Worm (Caenorhabditis elegans) whole organism, L1 larva: Measurements from ENCODE around the gene K09C4.2.

Experiments
- C04F5.9 ChIP-seq: sonication (generic microtip); optimal IDR thresholded peaks from 2 replicates; lab custom pipeline; 2016; ENCODE audit warnings: missing genetic modification characterization, missing compliant biosample characterization
- aha-1 ChIP-seq: fragments of 150-350 bp; optimal IDR thresholded peaks from 2 replicates; lab custom pipeline; 2014; ENCODE audit warnings: missing biosample characterization, missing genetic modification characterization
- ceh-90 ChIP-seq: sonication (generic microtip); optimal IDR thresholded peaks from 2 replicates; lab custom pipeline; 2016; ENCODE audit warnings: missing genetic modification characterization, missing compliant biosample characterization
- ces-1 ChIP-seq: fragments of 150-350 bp; optimal IDR thresholded peaks from 2 replicates; lab custom pipeline; 2014; ENCODE audit warnings: missing biosample characterization, missing genetic modification reagents, missing genetic modification characterization
- efl-1 ChIP-seq, 4 experiments: fragments of 150-350 bp; optimal IDR thresholded peaks in 3 of 4; peaks in 1 of 4; 1 replicate in 1 of 4; 2 replicates in 3 of 4; lab custom pipeline; 2014; ENCODE audit warnings: missing biosample characterization in 2 of 4, missing genetic modification characterization in 2 of 4, missing genetic modification reagents in 2 of 4
- elt-3 ChIP-seq, 6 experiments: fragments of 150-350 bp in 1 of 6; sonication (generic microtip); optimal IDR thresholded peaks; 2 replicates each; lab custom pipeline; 2017 to 2018; ENCODE audit warnings: missing biosample characterization in 6 of 6, missing genetic modification characterization in 6 of 6, inconsistent platforms in 1 of 6
- ets-5 ChIP-seq: fragments of 200-800 bp; sonication (Bioruptor generic); IDR thresholded peaks from 2 replicates; pipeline ENCODE4 v1.3.6; 2022; ENCODE audit warnings: missing genetic modification characterization, missing compliant biosample characterization
- fkh-10 ChIP-seq: sonication (generic microtip); optimal IDR thresholded peaks from 2 replicates; lab custom pipeline; 2017; ENCODE audit warnings: missing biosample characterization, missing genetic modification reagents, missing genetic modification characterization
- fkh-4 ChIP-seq: sonication (generic microtip); optimal IDR thresholded peaks from 2 replicates; lab custom pipeline; 2016; ENCODE audit warnings: missing compliant biosample characterization, missing genetic modification characterization, borderline replicate concordance
- fkh-8 ChIP-seq: sonication (generic microtip); optimal IDR thresholded peaks from 2 replicates; lab custom pipeline; 2016; ENCODE audit warnings: mild to moderate bottlenecking, missing genetic modification characterization, missing compliant biosample characterization
- grh-1 ChIP-seq: fragments of 200-800 bp; sonication (Bioruptor generic); IDR thresholded peaks from 2 replicates; pipeline ENCODE4 v1.3.6; 2022; ENCODE audit warnings: missing genetic modification reagents, missing genetic modification characterization, missing compliant biosample characterization
- hlh-17 ChIP-seq: fragments of 200-800 bp; sonication (Bioruptor generic); optimal IDR thresholded peaks from 2 replicates; lab custom pipeline; 2018; ENCODE audit warnings: missing genetic modification characterization, mild to moderate bottlenecking, missing compliant biosample characterization, moderate library complexity, borderline replicate concordance
- irx-1 ChIP-seq: sonication (generic microtip); optimal IDR thresholded peaks from 2 replicates; lab custom pipeline; 2016; ENCODE audit warnings: missing genetic modification characterization, missing compliant biosample characterization
- isw-1 ChIP-seq: fragments of 200-800 bp; sonication (Bioruptor generic); IDR thresholded peaks from 2 replicates; pipeline ENCODE4 v1.3.6; 2022; ENCODE audit warnings: missing genetic modification characterization, missing compliant biosample characterization
- lin-13 ChIP-seq: fragments of 150-350 bp; optimal IDR thresholded peaks from 2 replicates; lab custom pipeline; 2014; ENCODE audit warnings: missing biosample characterization, missing genetic modification reagents, missing genetic modification characterization
- lin-35 ChIP-seq, 2 experiments: fragments of 150-350 bp; optimal IDR thresholded peaks; 2 replicates each; lab custom pipeline; 2014; ENCODE audit warnings: missing biosample characterization in 2 of 2, missing genetic modification characterization in 2 of 2, missing genetic modification reagents in 2 of 2
- lin-39 ChIP-seq: fragments of 150-350 bp; optimal IDR thresholded peaks from 2 replicates; lab custom pipeline; 2014; ENCODE audit warnings: missing biosample characterization, missing genetic modification reagents, missing genetic modification characterization
- lsy-2 ChIP-seq, 2 experiments: fragments of 150-350 bp; optimal IDR thresholded peaks; 2 replicates each; lab custom pipeline; 2014; ENCODE audit warnings: missing biosample characterization in 2 of 2, missing genetic modification characterization in 2 of 2
- mdl-1 ChIP-seq, 2 experiments: fragments of 150-350 bp; optimal IDR thresholded peaks; 2 replicates each; lab custom pipeline; 2014 to 2017; ENCODE audit warnings: missing biosample characterization in 2 of 2, missing genetic modification characterization in 2 of 2, inconsistent platforms in 1 of 2
- mef-2 ChIP-seq: fragments of 150-350 bp; optimal IDR thresholded peaks from 2 replicates; lab custom pipeline; 2014; ENCODE audit warnings: missing biosample characterization, missing genetic modification characterization
- nhr-12 ChIP-seq: sonication (generic microtip); optimal IDR thresholded peaks from 2 replicates; lab custom pipeline; 2017; ENCODE audit warnings: missing biosample characterization, missing genetic modification characterization
- nhr-237 ChIP-seq: fragments of 150-350 bp; optimal IDR thresholded peaks from 2 replicates; lab custom pipeline; 2014; ENCODE audit warnings: missing biosample characterization, missing genetic modification characterization
- nhr-28 ChIP-seq: fragments of 150-350 bp; optimal IDR thresholded peaks from 2 replicates; lab custom pipeline; 2014; ENCODE audit warnings: missing biosample characterization, missing genetic modification characterization
- nhr-71 ChIP-seq: sonication (generic microtip); optimal IDR thresholded peaks from 2 replicates; lab custom pipeline; 2016; ENCODE audit warnings: mild to moderate bottlenecking, missing genetic modification characterization, moderate library complexity, missing compliant biosample characterization
- rnt-1 ChIP-seq: sonication (generic microtip); optimal IDR thresholded peaks from 2 replicates; lab custom pipeline; 2016; ENCODE audit warnings: mild to moderate bottlenecking, missing genetic modification characterization, moderate library complexity, missing compliant biosample characterization
- skn-1 ChIP-seq: fragments of 150-350 bp; optimal IDR thresholded peaks from 2 replicates; lab custom pipeline; 2014; ENCODE audit warnings: missing biosample characterization, missing genetic modification characterization
- snu-23 ChIP-seq: sonication (generic microtip); optimal IDR thresholded peaks from 2 replicates; lab custom pipeline; 2016; ENCODE audit warnings: missing genetic modification characterization, missing compliant biosample characterization
- sptf-1 ChIP-seq: fragments of 150-350 bp; optimal IDR thresholded peaks from 2 replicates; lab custom pipeline; 2014; ENCODE audit warnings: missing biosample characterization, missing genetic modification characterization
- sup-37 ChIP-seq: fragments of 200-800 bp; sonication (Bioruptor generic); optimal IDR thresholded peaks from 2 replicates; lab custom pipeline; 2018; ENCODE audit warnings: mild to moderate bottlenecking, missing genetic modification characterization, missing compliant biosample characterization
- swsn-7 ChIP-seq: sonication (generic microtip); optimal IDR thresholded peaks from 2 replicates; lab custom pipeline; 2016; ENCODE audit warnings: missing genetic modification characterization, missing compliant biosample characterization
- tbx-2 ChIP-seq: sonication (generic microtip); optimal IDR thresholded peaks from 2 replicates; lab custom pipeline; 2016; ENCODE audit warnings: missing genetic modification characterization, missing compliant biosample characterization
- unc-130 ChIP-seq: fragments of 150-350 bp; optimal IDR thresholded peaks from 2 replicates; lab custom pipeline; 2017; ENCODE audit warnings: missing biosample characterization, missing genetic modification characterization, inconsistent platforms
- unc-62 ChIP-seq: fragments of 150-350 bp; optimal IDR thresholded peaks from 2 replicates; lab custom pipeline; 2014; ENCODE audit warnings: missing biosample characterization, missing genetic modification reagents, missing genetic modification characterization
- vab-15 ChIP-seq: sonication (generic microtip); optimal IDR thresholded peaks from 2 replicates; lab custom pipeline; 2017; ENCODE audit warnings: missing genotype, mild to moderate bottlenecking, missing genetic modification characterization, missing compliant biosample characterization
- zag-1 ChIP-seq: fragments of 150-350 bp; optimal IDR thresholded peaks from 2 replicates; lab custom pipeline; 2014; ENCODE audit warnings: missing biosample characterization, missing genetic modification characterization
- zip-4 ChIP-seq: fragments of 200-800 bp; sonication (Bioruptor generic); optimal IDR thresholded peaks from 2 replicates; lab custom pipeline; 2018; ENCODE audit warnings: mild to moderate bottlenecking, missing genetic modification characterization, moderate library complexity, missing compliant biosample characterization
- ztf-4 ChIP-seq: fragments of 150-350 bp; optimal IDR thresholded peaks from 2 replicates; lab custom pipeline; 2014; ENCODE audit warnings: missing biosample characterization, missing genetic modification characterization

Gene K09C4.2

ce11 chrX:3258842-3259241 lies 37.4 kb upstream of the K09C4.2 start, which contains the start of gene lbp-1:
lbp-1 (plus strand) TSS chrX:3259142.
- TF ChIP-seq sup-37 (no peak), grh-1 (GFP tag; lab: Robert Waterston, UW) (no peak), rnt-1 (tag; lab: Kevin White, UChicago) (no peak), fkh-10 (GFP tag; lab: Kevin White, UChicago) (no peak), vab-15 (no peak), mef-2 (no peak)

DNA sequence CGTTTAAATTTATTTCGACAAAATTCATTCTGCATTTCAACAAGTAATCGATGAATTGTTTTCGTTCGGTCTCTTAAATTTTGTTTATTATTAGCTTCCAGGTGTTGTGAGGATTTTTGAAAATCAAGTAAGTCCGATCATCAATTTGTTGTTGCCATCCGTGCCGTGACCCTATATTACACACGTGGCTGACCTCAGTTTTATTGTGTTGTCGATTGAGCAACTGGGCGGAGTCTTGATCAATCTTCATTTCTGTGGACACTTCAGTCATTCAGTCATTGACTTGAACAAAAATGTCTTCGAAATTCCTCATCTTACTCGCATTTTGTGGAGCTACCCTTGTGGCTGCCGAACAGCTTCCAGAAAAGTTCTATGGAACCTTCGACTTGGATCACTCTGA lies 35.8 kb upstream of the K09C4.2 start, which contains the start of gene lbp-2:
TSS of gene lbp-2 (plus strand) at position 102 of the 400 bp plus-strand sequence.
- TF ChIP-seq snu-23 (GFP tag; lab: Kevin White, UChicago) (peak; percentile 6), unc-130 (tag; lab: Kevin White, UChicago) (no peak), nhr-71 (peak; percentile 30), nhr-12 (tag; lab: Kevin White, UChicago) (no peak), sptf-1 (tag; lab: Kevin White, UChicago) (no peak), lin-35 (GFP tag; optimal IDR thresholded peaks at IDR 0.05; lab: Kevin White, UChicago) (no peak), ets-5 (no peak), ztf-4 (tag; lab: Kevin White, UChicago) (no peak), mef-2 (no peak), efl-1 (optimal IDR thresholded peaks at IDR 0.05; lab: Kevin White, UChicago) (no peak), efl-1 (GFP tag; optimal IDR thresholded peaks at IDR 0.05 in 1 of 2; lab: Kevin White, UChicago) (no peak), ceh-90 (tag; lab: Kevin White, UChicago) (no peak), rnt-1 (tag; lab: Kevin White, UChicago) (peak; percentile 57), skn-1 (tag; lab: Kevin White, UChicago) (no peak), lin-13 (GFP tag; lab: Kevin White, UChicago) (no peak), aha-1 (no peak), ces-1 (GFP tag; lab: Kevin White, UChicago) (no peak), lsy-2 (tag; optimal IDR thresholded peaks at IDR 0.05; lab: Kevin White, UChicago) (no peak), zip-4 (GFP tag; lab: Kevin White, UChicago) (no peak), lin-39 (tag; lab: Kevin White, UChicago) (peak; percentile 19), mdl-1 (tag; optimal IDR thresholded peaks at IDR 0.05; lab: Kevin White, UChicago) (peak in 1 of 2 experiments; percentile 21), nhr-237 (tag; lab: Kevin White, UChicago) (no peak), hlh-17 (GFP tag; lab: Kevin White, UChicago) (no peak)

DNA sequence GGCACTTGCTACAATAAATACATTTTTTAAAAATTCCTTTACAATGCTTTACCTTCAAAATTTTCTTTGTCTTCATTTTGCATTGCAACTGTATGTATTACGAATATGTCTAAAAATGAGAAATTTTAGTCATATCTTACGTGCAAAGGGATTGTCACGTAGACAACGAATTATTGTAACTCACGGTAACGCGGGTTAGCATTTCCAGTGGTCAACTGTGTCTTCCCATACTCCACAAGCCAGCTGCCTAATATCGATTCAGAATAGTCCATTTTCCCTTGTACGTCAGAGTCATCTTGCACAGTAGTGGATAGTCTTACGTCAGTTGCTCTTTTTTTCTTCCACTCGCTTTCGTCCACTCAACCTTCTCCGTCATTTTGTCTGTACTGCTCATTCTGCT lies 33.7 kb upstream of the K09C4.2 start, which contains the start of gene fbxb-71:
TSS of gene fbxb-71 (plus strand) at position 301 of the 400 bp plus-strand sequence.
- TF ChIP-seq ces-1 (GFP tag; lab: Kevin White, UChicago) (no peak), unc-62 (GFP tag; lab: Kevin White, UChicago) (no peak), lin-35 (GFP tag; optimal IDR thresholded peaks at IDR 0.05; lab: Kevin White, UChicago) (no peak), aha-1 (no peak), elt-3 (tag; optimal IDR thresholded peaks at IDR 0.05; lab: Kevin White, UChicago) (no peak), irx-1 (tag; lab: Kevin White, UChicago) (no peak), swsn-7 (tag; lab: Kevin White, UChicago) (no peak), unc-130 (tag; lab: Kevin White, UChicago) (no peak), fkh-4 (no peak), fkh-8 (no peak), tbx-2 (no peak), zag-1 (tag; lab: Kevin White, UChicago) (no peak), rnt-1 (tag; lab: Kevin White, UChicago) (no peak), vab-15 (no peak), C04F5.9 (tag; lab: Kevin White, UChicago) (no peak), nhr-28 (tag; lab: Kevin White, UChicago) (no peak), mdl-1 (tag; optimal IDR thresholded peaks at IDR 0.05; lab: Kevin White, UChicago) (no peak), skn-1 (tag; lab: Kevin White, UChicago) (no peak)

- TF ChIP-seq grh-1 (GFP tag; lab: Robert Waterston, UW) (no peak), unc-130 (tag; lab: Kevin White, UChicago) (no peak), rnt-1 (tag; lab: Kevin White, UChicago) (peak; percentile 17), isw-1 (GFP tag; lab: Robert Waterston, UW) (no peak)
Measured at ce11 chrX:3270806-3271205, 25.5 kb upstream of the K09C4.2 start, which contains the start of gene sul-1. sul-1 (minus strand) TSS chrX:3270906.
